Worm (Caenorhabditis elegans): ENCODE measurements around the gene ets-6.
"Not testable (repeated sequence)": the region's sequence is repeated elsewhere in the genome, so short reads cannot be mapped to it uniquely, and the experiment has no call there.

ets-6 gene

ce11 chrV:7555875-7556274 is 24.5 kb downstream of the ets-6 start:
- peak in 1 of 2 experiments; percentile 34 for TF ChIP-seq unc-62 (GFP tag; optimal IDR thresholded peaks at IDR 0.05 in 1 of 2)
- no peak for TF ChIP-seq unc-62 (tag; optimal IDR thresholded peaks at IDR 0.05)
- TF ChIP-seq daf-8 (GFP tag; IDR thresholded peaks at IDR 0.05): no peak

- TF ChIP-seq aha-1 (tag) (peak; percentile 1), nhr-6 (tag; optimal IDR thresholded peaks at IDR 0.05) (no peak), ceh-82 (tag; optimal IDR thresholded peaks at IDR 0.05) (no peak), unc-62 (GFP tag; optimal IDR thresholded peaks at IDR 0.05 in 1 of 2) (peak in 1 of 2 experiments; percentile 95), unc-62 (tag; optimal IDR thresholded peaks at IDR 0.05) (no peak)
Measured at ce11 chrV:7553873-7554362, 26.4 kb downstream of the ets-6 start, which contains the start of gene ttr-10. TSS of gene ttr-10 (minus strand) at chrV:7553923.

ce11 chrV:7551821-7552220 is 28.5 kb downstream of the ets-6 start, which contains the start of gene F19F10.3:
TSS of gene F19F10.3 (plus strand) at chrV:7552121.
- TF ChIP-seq madf-9 (GFP tag; conservative IDR thresholded peaks at IDR 0.05) (no peak), tag-97 (GFP tag; IDR thresholded peaks at IDR 0.05) (no peak), Y5F2A.4 (GFP tag; optimal IDR thresholded peaks at IDR 0.05) (no peak), lin-15B (tag; optimal IDR thresholded peaks at IDR 0.05) (no peak), lin-1 (GFP tag; IDR thresholded peaks at IDR 0.05) (no peak), ceh-32 (tag; optimal IDR thresholded peaks at IDR 0.05; ENCODE audit: poor library complexity) (no peak), lin-38 (GFP tag; IDR thresholded peaks at IDR 0.05) (no peak), daf-12 (tag; optimal IDR thresholded peaks at IDR 0.05) (no peak), daf-8 (GFP tag; IDR thresholded peaks at IDR 0.05) (no peak), zip-2 (tag; optimal IDR thresholded peaks at IDR 0.05) (no peak)

- TF ChIP-seq pha-4 (GFP tag; IDR thresholded peaks at IDR 0.05) (peak; percentile 78), Y75B8A.6 (GFP tag; IDR thresholded peaks at IDR 0.05) (0 out of 2 replicates have a peak, but pooled peaks have one; percentile 10), madf-9 (GFP tag; conservative IDR thresholded peaks at IDR 0.05) (peak; percentile 74), dmd-8 (GFP tag; IDR thresholded peaks at IDR 0.05) (peak; percentile 95), lir-3 (tag; optimal IDR thresholded peaks at IDR 0.05) (peak; percentile 0), mxl-2 (GFP tag; conservative IDR thresholded peaks at IDR 0.05) (0 out of 2 replicates have a peak, but pooled peaks have one; percentile 18), lim-7 (GFP tag; IDR thresholded peaks at IDR 0.05) (peak; percentile 90), mdt-29 (GFP tag; IDR thresholded peaks at IDR 0.05) (peak; percentile 71; the same call in 1 of the 2 replicates), D1046.2 (GFP tag; IDR thresholded peaks at IDR 0.05) (peak; percentile 81; the same call in 1 of the 2 replicates), dmd-9 (GFP tag; IDR thresholded peaks at IDR 0.05) (peak; percentile 76), tra-1 (GFP tag; IDR thresholded peaks at IDR 0.05) (peak; percentile 66; the same call in 1 of the 2 replicates), nhr-42 (GFP tag; IDR thresholded peaks at IDR 0.05) (peak; percentile 62; the same call in 1 of the 2 replicates), nhr-41 (GFP tag; IDR thresholded peaks at IDR 0.05) (peak; percentile 73; the same call in 1 of the 2 replicates), ZK337.2 (GFP tag; IDR thresholded peaks at IDR 0.05) (peak; percentile 73), snpc-1.2 (GFP tag; IDR thresholded peaks at IDR 0.05) (peak; percentile 91), lin-1 (GFP tag; IDR thresholded peaks at IDR 0.05) (peak; percentile 85), F26F4.8 (GFP tag; conservative IDR thresholded peaks at IDR 0.05) (peak; percentile 95), vab-7 (GFP tag; IDR thresholded peaks at IDR 0.05) (peak; percentile 85), php-3 (GFP tag; IDR thresholded peaks at IDR 0.05) (0 out of 2 replicates have a peak, but pooled peaks have one; percentile 39), Y105C5A.15 (GFP tag; IDR thresholded peaks at IDR 0.05) (peak; percentile 87), Y48G9A.11 (GFP tag; IDR thresholded peaks at IDR 0.05) (peak; percentile 78; the same call in 1 of the 2 replicates), F44E2.7 (GFP tag; IDR thresholded peaks at IDR 0.05) (peak; percentile 79), ceh-44 (GFP tag; IDR thresholded peaks at IDR 0.05) (peak; percentile 86), madf-5 (GFP tag; IDR thresholded peaks at IDR 0.05) (peak in 1 of 2 experiments; percentile 76; a peak in 1 of 4 replicates), ceh-20 (GFP tag; IDR thresholded peaks at IDR 0.05) (0 out of 2 replicates have a peak, but pooled peaks have one; percentile 59), arid-1 (GFP tag; conservative IDR thresholded peaks at IDR 0.05) (peak; percentile 85)
- not testable (repeated sequence) for TF ChIP-seq pha-4 (tag; optimal IDR thresholded peaks at IDR 0.05)
Measured at ce11 chrV:7548499-7548898, 31.8 kb downstream of the ets-6 start.
